Fruit fly (Drosophila melanogaster) whole organism, embryonic: ENCODE results near the gene Tsf2.

ENCODE experiments used
- BEAF-32 ChIP-seq: fragments of 200-800 bp; sonication (Bioruptor generic); optimal IDR thresholded peaks from 3 replicates; lab custom pipeline; 2017; ENCODE audit warnings: missing biosample characterization, missing genetic modification characterization, mild to moderate bottlenecking, moderate library complexity, missing genetic modification reagents
- CG10147 ChIP-seq: fragments of 200-800 bp; sonication (Bioruptor generic); optimal IDR thresholded peaks from 2 replicates; lab custom pipeline; 2019; ENCODE audit warnings: missing biosample characterization, mild to moderate bottlenecking, missing genetic modification characterization, moderate library complexity
- CG10209 ChIP-seq: fragments of 200-800 bp; sonication (Bioruptor generic); optimal IDR thresholded peaks from 3 replicates; lab custom pipeline; 2017; ENCODE audit warnings: missing biosample characterization, mild to moderate bottlenecking, missing genetic modification characterization, missing genetic modification reagents
- CG10321 ChIP-seq: fragments of 200-800 bp; sonication (Bioruptor generic); IDR thresholded peaks from 2 replicates; pipeline ENCODE4 v1.3.6; 2022; ENCODE audit warnings: missing biosample characterization, missing genetic modification characterization
- CG10565 ChIP-seq: fragments of 200-800 bp; sonication (Bioruptor generic); optimal IDR thresholded peaks from 3 replicates; lab custom pipeline; 2016; ENCODE audit warnings: missing biosample characterization, mild to moderate bottlenecking, missing genetic modification characterization
- CG11398 ChIP-seq: fragments of 200-800 bp; sonication (Bioruptor generic); optimal IDR thresholded peaks from 2 replicates; lab custom pipeline; 2016; ENCODE audit warnings: missing biosample characterization, missing genetic modification characterization
- CG13894 ChIP-seq: fragments of 200-800 bp; sonication (Bioruptor generic); optimal IDR thresholded peaks from 3 replicates; lab custom pipeline; 2018; ENCODE audit warnings: missing biosample characterization, mild to moderate bottlenecking, missing genetic modification characterization, moderate library complexity
- CG14050 ChIP-seq: fragments of 200-800 bp; sonication (Bioruptor generic); IDR thresholded peaks from 3 replicates; pipeline ENCODE4 v1.3.6; 2022; ENCODE audit warnings: missing biosample characterization, missing genetic modification characterization
- CG17359 ChIP-seq: fragments of 200-800 bp; sonication (Bioruptor generic); optimal IDR thresholded peaks from 3 replicates; lab custom pipeline; 2018; ENCODE audit warnings: missing biosample characterization, mild to moderate bottlenecking, missing genetic modification characterization, moderate library complexity
- CG18011 ChIP-seq: fragments of 200-800 bp; sonication (Bioruptor generic); optimal IDR thresholded peaks from 2 replicates; lab custom pipeline; 2017; ENCODE audit warnings: missing biosample characterization, missing genetic modification characterization, mild to moderate bottlenecking, moderate library complexity, missing genotype
- CG18599 ChIP-seq: fragments of 200-800 bp; sonication (Bioruptor generic); optimal IDR thresholded peaks from 3 replicates; lab custom pipeline; 2017; ENCODE audit warnings: missing biosample characterization, missing genetic modification characterization, mild to moderate bottlenecking, moderate library complexity, missing genetic modification reagents
- CG2678 ChIP-seq: fragments of 200-800 bp; sonication (Bioruptor generic); optimal IDR thresholded peaks from 3 replicates; lab custom pipeline; 2019; ENCODE audit warnings: missing biosample characterization, mild to moderate bottlenecking, missing genetic modification characterization, moderate library complexity
- CG34224 ChIP-seq: fragments of 200-800 bp; sonication (Bioruptor generic); IDR thresholded peaks from 3 replicates; pipeline ENCODE4 v1.3.6; 2022; ENCODE audit warnings: missing biosample characterization, missing genetic modification characterization; ENCODE audit not compliant: partially characterized antibody
- CG4424 ChIP-seq: fragments of 200-800 bp; sonication (Bioruptor generic); optimal IDR thresholded peaks from 3 replicates; lab custom pipeline; 2016; ENCODE audit warnings: missing biosample characterization, missing genetic modification characterization
- CG6689 ChIP-seq: fragments of 200-800 bp; sonication (Bioruptor generic); IDR thresholded peaks from 2 replicates; pipeline ENCODE4 v1.3.6; 2022; ENCODE audit warnings: missing biosample characterization, missing genetic modification characterization
- CG7963 ChIP-seq: fragments of 200-800 bp; sonication (Bioruptor generic); IDR thresholded peaks from 3 replicates; pipeline ENCODE4 v1.3.6; 2022; ENCODE audit warnings: missing biosample characterization, missing genetic modification characterization; ENCODE audit not compliant: partially characterized antibody
- CG8359 ChIP-seq: fragments of 200-800 bp; sonication (Bioruptor generic); optimal IDR thresholded peaks from 2 replicates; lab custom pipeline; 2017; ENCODE audit warnings: missing biosample characterization, mild to moderate bottlenecking, missing genetic modification characterization, borderline replicate concordance
- CG8478 ChIP-seq: fragments of >200 bp; optimal IDR thresholded peaks from 2 replicates; lab custom pipeline; 2018
- CG9437 ChIP-seq: fragments of 200-800 bp; sonication (Bioruptor generic); optimal IDR thresholded peaks from 2 replicates; lab custom pipeline; 2018; ENCODE audit warnings: missing biosample characterization, mild to moderate bottlenecking, missing genetic modification characterization
- CG9609 ChIP-seq: fragments of 200-800 bp; sonication (Bioruptor generic); optimal IDR thresholded peaks from 3 replicates; lab custom pipeline; 2016; ENCODE audit warnings: missing biosample characterization, missing genetic modification characterization
- CrebB ChIP-seq: fragments of 200-800 bp; sonication (Bioruptor generic); optimal IDR thresholded peaks from 3 replicates; lab custom pipeline; 2018; ENCODE audit warnings: missing biosample characterization, mild to moderate bottlenecking, missing genetic modification characterization
- Gsc ChIP-seq: fragments of 200-800 bp; sonication (Bioruptor generic); IDR thresholded peaks from 2 replicates; pipeline ENCODE4 v1.3.6; 2022; ENCODE audit warnings: missing biosample characterization, missing genetic modification characterization
- MTF-1 ChIP-seq: fragments of 200-800 bp; sonication (Bioruptor generic); optimal IDR thresholded peaks from 2 replicates; lab custom pipeline; 2018; ENCODE audit warnings: missing biosample characterization, mild to moderate bottlenecking, missing genetic modification characterization, borderline replicate concordance
- Neu2 ChIP-seq: fragments of 200-800 bp; sonication (Bioruptor generic); optimal IDR thresholded peaks from 3 replicates; lab custom pipeline; 2016; ENCODE audit warnings: missing biosample characterization, missing genetic modification characterization, borderline replicate concordance
- NfI ChIP-seq: fragments of 200-800 bp; sonication (Bioruptor generic); optimal IDR thresholded peaks from 3 replicates; lab custom pipeline; 2018; ENCODE audit warnings: missing biosample characterization, mild to moderate bottlenecking, missing genetic modification characterization, moderate library complexity
- Oaz ChIP-seq: fragments of 200-800 bp; sonication (Bioruptor generic); IDR thresholded peaks from 2 replicates; pipeline ENCODE4 v1.3.6; 2022; ENCODE audit warnings: missing biosample characterization, missing genetic modification characterization
- Ssrp ChIP-seq: fragments of 200-800 bp; sonication (Bioruptor generic); optimal IDR thresholded peaks from 2 replicates; lab custom pipeline; 2018; ENCODE audit warnings: missing biosample characterization, mild to moderate bottlenecking, missing genetic modification characterization, moderate library complexity
- YL-1 ChIP-seq: fragments of 200-800 bp; sonication (Bioruptor generic); optimal IDR thresholded peaks from 3 replicates; lab custom pipeline; 2017; ENCODE audit warnings: missing biosample characterization, mild to moderate bottlenecking, missing genetic modification characterization
- btn ChIP-seq: fragments of 200-800 bp; sonication (Bioruptor generic); optimal IDR thresholded peaks from 2 replicates; lab custom pipeline; 2016; ENCODE audit warnings: missing biosample characterization, missing genetic modification characterization
- caup ChIP-seq: fragments of 200-800 bp; sonication (Bioruptor generic); optimal IDR thresholded peaks from 3 replicates; lab custom pipeline; 2017; ENCODE audit warnings: missing biosample characterization, mild to moderate bottlenecking, missing genetic modification characterization, moderate library complexity; ENCODE audit not compliant: severe bottlenecking
- croc ChIP-seq: fragments of 200-800 bp; sonication (Bioruptor generic); conservative IDR thresholded peaks from 3 replicates; pipeline ENCODE4 v1.3.6; 2022; ENCODE audit warnings: missing biosample characterization, missing genetic modification characterization
- da ChIP-seq: fragments of 200-800 bp; sonication (Bioruptor generic); optimal IDR thresholded peaks from 2 replicates; lab custom pipeline; 2016; ENCODE audit warnings: missing biosample characterization, missing genetic modification characterization
- dan ChIP-seq: fragments of 200-800 bp; sonication (Bioruptor generic); IDR thresholded peaks from 2 replicates; pipeline ENCODE4 v1.3.6; 2022; ENCODE audit warnings: missing biosample characterization, missing genetic modification characterization
- danr ChIP-seq: fragments of 200-800 bp; sonication (Bioruptor generic); IDR thresholded peaks from 2 replicates; pipeline ENCODE4 v1.3.6; 2022; ENCODE audit warnings: missing biosample characterization, missing genetic modification characterization
- ems ChIP-seq: fragments of 200-800 bp; sonication (Bioruptor generic); optimal IDR thresholded peaks from 3 replicates; lab custom pipeline; 2016; ENCODE audit warnings: missing biosample characterization, missing genetic modification characterization
- en ChIP-seq: fragments of 200-800 bp; sonication (Bioruptor generic); optimal IDR thresholded peaks from 2 replicates; lab custom pipeline; 2016; ENCODE audit warnings: missing biosample characterization, missing genetic modification characterization
- grau ChIP-seq: fragments of 200-800 bp; optimal IDR thresholded peaks from 3 replicates; lab custom pipeline; 2019; ENCODE audit warnings: missing biosample characterization, mild to moderate bottlenecking, missing genetic modification characterization, moderate library complexity
- inv ChIP-seq: fragments of 200-800 bp; sonication (Bioruptor generic); IDR thresholded peaks from 2 replicates; pipeline ENCODE4 v1.3.6; 2022; ENCODE audit warnings: missing biosample characterization, missing genetic modification characterization; ENCODE audit not compliant: partially characterized antibody
- jumu ChIP-seq: fragments of 200-800 bp; sonication (Bioruptor generic); optimal IDR thresholded peaks from 3 replicates; lab custom pipeline; 2016; ENCODE audit warnings: missing biosample characterization, missing genetic modification characterization
- kah ChIP-seq: fragments of 200-800 bp; sonication (Bioruptor generic); optimal IDR thresholded peaks from 2 replicates; lab custom pipeline; 2018; ENCODE audit warnings: missing biosample characterization, mild to moderate bottlenecking, missing genetic modification characterization
- mirr ChIP-seq: fragments of 200-800 bp; sonication (Bioruptor generic); optimal IDR thresholded peaks from 3 replicates; lab custom pipeline; 2018; ENCODE audit warnings: missing biosample characterization, mild to moderate bottlenecking, missing genetic modification characterization
- ro ChIP-seq: fragments of 200-800 bp; sonication (Bioruptor generic); IDR thresholded peaks from 2 replicates; pipeline ENCODE4 v1.3.6; 2022; ENCODE audit warnings: missing biosample characterization, missing genetic modification characterization
- row ChIP-seq: fragments of 200-800 bp; sonication (Bioruptor generic); IDR thresholded peaks from 3 replicates; pipeline ENCODE4 v1.3.6; 2022; ENCODE audit warnings: missing biosample characterization, missing genetic modification characterization
- schlank ChIP-seq: fragments of 200-800 bp; sonication (Bioruptor generic); optimal IDR thresholded peaks from 2 replicates; lab custom pipeline; 2018; ENCODE audit warnings: missing biosample characterization, mild to moderate bottlenecking, missing genetic modification characterization
- sd ChIP-seq: fragments of 200-800 bp; sonication (Bioruptor generic); optimal IDR thresholded peaks from 3 replicates; lab custom pipeline; 2018; ENCODE audit warnings: missing biosample characterization, mild to moderate bottlenecking, missing genetic modification characterization, moderate library complexity
- sima ChIP-seq: fragments of 200-800 bp; sonication (Bioruptor generic); optimal IDR thresholded peaks from 2 replicates; lab custom pipeline; 2016; ENCODE audit warnings: missing biosample characterization, missing genetic modification characterization
- sr ChIP-seq: fragments of 200-800 bp; sonication (Bioruptor generic); IDR thresholded peaks from 3 replicates; pipeline ENCODE4 v1.3.6; 2022; ENCODE audit warnings: missing biosample characterization, missing genetic modification characterization
- sug ChIP-seq: fragments of 200-800 bp; optimal IDR thresholded peaks from 2 replicates; lab custom pipeline; 2019; ENCODE audit warnings: missing biosample characterization, mild to moderate bottlenecking, missing genetic modification characterization, moderate library complexity
- tap ChIP-seq: fragments of 200-800 bp; optimal IDR thresholded peaks from 3 replicates; lab custom pipeline; 2019; ENCODE audit warnings: missing biosample characterization, mild to moderate bottlenecking, missing genetic modification characterization, moderate library complexity
- zen ChIP-seq: fragments of 200-800 bp; sonication (Bioruptor generic); optimal IDR thresholded peaks from 3 replicates; lab custom pipeline; 2018; ENCODE audit warnings: missing biosample characterization, mild to moderate bottlenecking, missing genetic modification characterization, moderate library complexity

Tsf2 gene

DNA sequence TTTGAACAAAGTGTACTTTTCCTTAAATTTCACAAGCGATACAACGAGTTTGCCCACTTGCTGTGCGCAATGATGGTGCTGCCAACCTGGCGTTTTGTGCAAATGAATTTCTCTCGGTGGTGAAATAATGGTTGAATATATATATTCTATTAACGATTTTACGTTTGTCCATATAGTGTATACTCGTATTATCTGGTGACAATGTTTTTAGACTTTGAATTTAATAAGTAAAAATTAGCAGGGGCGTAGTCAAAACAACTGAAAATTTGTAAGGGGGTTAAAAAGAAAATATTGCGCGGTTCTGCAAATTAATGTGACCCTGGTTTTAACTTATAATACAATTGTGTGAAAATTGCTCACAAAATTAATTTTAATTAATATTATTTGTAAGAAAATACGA lies 9.6 kb downstream of the Tsf2 start, which contains the start of the genes ver and Gcn5 (continued):
- TF ChIP-seq NfI (GFP tag; lab: Kevin White, UChicago) = peak; percentile 93
- peak; percentile 89 for TF ChIP-seq zen (tag; lab: Kevin White, UChicago)
- no peak for TF ChIP-seq sima (GFP tag; lab: Kevin White, UChicago)
- TF ChIP-seq CG34224 (GFP tag; lab: Robert Waterston, UW) = peak; percentile 24; the same call in 1 of the 3 replicates
- peak; percentile 86 for TF ChIP-seq CG9437 (GFP tag; lab: Kevin White, UChicago)
- TF ChIP-seq en = peak; percentile 7
- peak; percentile 78 for TF ChIP-seq jumu (GFP tag; lab: Kevin White, UChicago)
- no peak for TF ChIP-seq Neu2 (GFP tag; lab: Kevin White, UChicago)
- peak; percentile 75; the same call in 2 of the 3 replicates for TF ChIP-seq sr (GFP tag; lab: Robert Waterston, UW)
- TF ChIP-seq CG8359 (GFP tag; lab: Kevin White, UChicago) = peak; percentile 60
- peak; percentile 14 for TF ChIP-seq CG10565 (GFP tag; lab: Kevin White, UChicago)
- TF ChIP-seq YL-1 (GFP tag; lab: Kevin White, UChicago) = peak; percentile 97
- peak; percentile 95 for TF ChIP-seq CG6689 (GFP tag; lab: Robert Waterston, UW)
- TF ChIP-seq ems (GFP tag; lab: Kevin White, UChicago) = peak; percentile 90
- TF ChIP-seq CG8478 (lab: Kevin White, UChicago) = no peak
- peak; percentile 72 for TF ChIP-seq CG10321 (GFP tag; lab: Robert Waterston, UW)
- TF ChIP-seq CG4424 (GFP tag; lab: Kevin White, UChicago) = peak; percentile 90
- peak; percentile 78 for TF ChIP-seq Oaz (GFP tag; lab: Robert Waterston, UW)
- peak; percentile 71 for TF ChIP-seq CrebB
- TF ChIP-seq btn = peak; percentile 63
- peak; percentile 80 for TF ChIP-seq CG9609 (GFP tag; lab: Kevin White, UChicago)
- TF ChIP-seq CG10147 (GFP tag; lab: Kevin White, UChicago) = peak; percentile 90
- peak; percentile 24 for TF ChIP-seq CG11398
- TF ChIP-seq da = peak; percentile 11
- TF ChIP-seq BEAF-32 (GFP tag; lab: Kevin White, UChicago) = peak; percentile 39
- peak; percentile 95 for TF ChIP-seq CG2678
- peak; percentile 68; the same call in 1 of the 2 replicates for TF ChIP-seq ro
- TF ChIP-seq sd (tag; lab: Kevin White, UChicago) = no peak
- TF ChIP-seq CG17359 (tag; lab: Kevin White, UChicago) = peak; percentile 94
- TF ChIP-seq Gsc (GFP tag; lab: Robert Waterston, UW) = peak; percentile 72
- TF ChIP-seq CG14050 (GFP tag; lab: Robert Waterston, UW) = peak; percentile 93
- TF ChIP-seq tap (tag; lab: Kevin White, UChicago) = peak; percentile 88
- peak; percentile 86 for TF ChIP-seq danr (GFP tag; lab: Robert Waterston, UW)
- TF ChIP-seq mirr (GFP tag; lab: Kevin White, UChicago) = peak; percentile 77
- TF ChIP-seq inv (GFP tag; lab: Robert Waterston, UW) = no peak
- TF ChIP-seq Ssrp = peak; percentile 90
- TF ChIP-seq CG10209 = peak; percentile 95
- peak; percentile 94 for TF ChIP-seq CG18599 (GFP tag; lab: Kevin White, UChicago)
- TF ChIP-seq CG13894 = peak; percentile 91
- peak; percentile 70 for TF ChIP-seq croc (GFP tag; lab: Robert Waterston, UW)
- TF ChIP-seq dan = peak; percentile 66
- TF ChIP-seq row (GFP tag; lab: Robert Waterston, UW) = peak; percentile 96
- peak; percentile 85 for TF ChIP-seq CG18011 (GFP tag; lab: Kevin White, UChicago)
- peak; percentile 71 for TF ChIP-seq kah (GFP tag; lab: Kevin White, UChicago)
- peak; percentile 73 for TF ChIP-seq schlank (tag; lab: Kevin White, UChicago)
- peak; percentile 71 for TF ChIP-seq MTF-1 (GFP tag; lab: Kevin White, UChicago)
- TF ChIP-seq sug (tag; lab: Kevin White, UChicago) = peak; percentile 84
- peak; percentile 92 for TF ChIP-seq caup (GFP tag; lab: Kevin White, UChicago)
- no peak for TF ChIP-seq CG7963 (GFP tag; lab: Robert Waterston, UW)
- peak; percentile 89 for TF ChIP-seq grau (tag; lab: Kevin White, UChicago)
